Fruit fly (Drosophila melanogaster) whole organism, embryonic: Measurements from ENCODE around the gene PK2-R2.

Experiments used
- CG11247 ChIP-seq: fragments of 200-800 bp; sonication (Bioruptor generic); IDR thresholded peaks from 2 replicates; pipeline ENCODE4 v1.3.6; 2022; ENCODE audit warnings: missing biosample characterization, missing genetic modification characterization
- CG11560 ChIP-seq: fragments of 200-800 bp; sonication (Bioruptor generic); IDR thresholded peaks from 3 replicates; pipeline ENCODE4 v1.3.6; 2022; ENCODE audit warnings: missing biosample characterization, missing genetic modification characterization
- CG12219 ChIP-seq: fragments of 200-800 bp; sonication (Bioruptor generic); optimal IDR thresholded peaks from 3 replicates; lab custom pipeline; 2018; ENCODE audit warnings: missing biosample characterization, mild to moderate bottlenecking, missing genetic modification characterization
- CG12391 ChIP-seq: fragments of 200-800 bp; sonication (Bioruptor generic); optimal IDR thresholded peaks from 3 replicates; lab custom pipeline; 2018; ENCODE audit warnings: missing biosample characterization, mild to moderate bottlenecking, missing genetic modification characterization, moderate library complexity
- CG13894 ChIP-seq: fragments of 200-800 bp; sonication (Bioruptor generic); optimal IDR thresholded peaks from 3 replicates; lab custom pipeline; 2018; ENCODE audit warnings: missing biosample characterization, mild to moderate bottlenecking, missing genetic modification characterization, moderate library complexity
- CG15514 ChIP-seq: fragments of 200-800 bp; sonication (Bioruptor generic); optimal IDR thresholded peaks from 3 replicates; lab custom pipeline; 2017; ENCODE audit warnings: missing biosample characterization, missing genetic modification characterization, mild to moderate bottlenecking, moderate library complexity, missing genetic modification reagents
- CG15601 ChIP-seq: fragments of 200-800 bp; sonication (Bioruptor generic); optimal IDR thresholded peaks from 3 replicates; lab custom pipeline; 2019; ENCODE audit warnings: missing biosample characterization, mild to moderate bottlenecking, missing genetic modification characterization, moderate library complexity
- CG16815 ChIP-seq: fragments of 200-800 bp; sonication (Bioruptor generic); optimal IDR thresholded peaks from 3 replicates; lab custom pipeline; 2017; ENCODE audit warnings: missing biosample characterization, mild to moderate bottlenecking, missing genetic modification characterization
- CG17802 ChIP-seq: fragments of 200-800 bp; sonication (Bioruptor generic); optimal IDR thresholded peaks from 2 replicates; lab custom pipeline; 2018; ENCODE audit warnings: missing biosample characterization, mild to moderate bottlenecking, missing genetic modification characterization, moderate library complexity
- CG1832 ChIP-seq: fragments of 200-800 bp; sonication (Bioruptor generic); optimal IDR thresholded peaks from 2 replicates; lab custom pipeline; 2017; ENCODE audit warnings: missing biosample characterization, mild to moderate bottlenecking, missing genetic modification characterization, inconsistent platforms
- CG2129 ChIP-seq: fragments of 200-800 bp; sonication (Bioruptor generic); IDR thresholded peaks from 2 replicates; pipeline ENCODE4 v1.3.6; 2022; ENCODE audit warnings: missing biosample characterization, missing genetic modification characterization; ENCODE audit not compliant: partially characterized antibody
- CG3065 ChIP-seq: fragments of 200-800 bp; sonication (Bioruptor generic); optimal IDR thresholded peaks from 2 replicates; lab custom pipeline; 2016; ENCODE audit warnings: missing biosample characterization, missing genetic modification characterization
- CG31365 ChIP-seq: fragments of 200-800 bp; sonication (Bioruptor generic); optimal IDR thresholded peaks from 2 replicates; lab custom pipeline; 2018; ENCODE audit warnings: missing biosample characterization, mild to moderate bottlenecking, missing genetic modification characterization
- CG43689 ChIP-seq: fragments of 200-800 bp; sonication (Bioruptor generic); IDR thresholded peaks from 2 replicates; pipeline ENCODE4 v1.3.6; 2022; ENCODE audit warnings: missing biosample characterization, missing genetic modification characterization
- CG4404 ChIP-seq: fragments of 200-800 bp; sonication (Bioruptor generic); IDR thresholded peaks from 2 replicates; pipeline ENCODE4 v1.3.6; 2022; ENCODE audit warnings: missing biosample characterization, missing genetic modification characterization
- CG6689 ChIP-seq: fragments of 200-800 bp; sonication (Bioruptor generic); IDR thresholded peaks from 2 replicates; pipeline ENCODE4 v1.3.6; 2022; ENCODE audit warnings: missing biosample characterization, missing genetic modification characterization
- CG6765 ChIP-seq: fragments of 200-800 bp; sonication (Bioruptor generic); optimal IDR thresholded peaks from 3 replicates; lab custom pipeline; 2017; ENCODE audit warnings: missing biosample characterization, mild to moderate bottlenecking, missing genetic modification characterization
- CG7372 ChIP-seq: fragments of 200-800 bp; sonication (Bioruptor generic); IDR thresholded peaks from 2 replicates; pipeline ENCODE4 v1.3.6; 2022; ENCODE audit warnings: missing biosample characterization, missing genetic modification characterization
- CG8290 ChIP-seq, 3 experiments: fragments of 200-800 bp; sonication (Bioruptor generic); optimal IDR thresholded peaks; 2 replicates each; lab custom pipeline; 2016 to 2019; ENCODE audit warnings: missing biosample characterization in 3 of 3, missing genetic modification characterization in 3 of 3, mild to moderate bottlenecking in 2 of 3, moderate library complexity in 1 of 3
- CG9817 ChIP-seq: fragments of 200-800 bp; sonication (Bioruptor generic); optimal IDR thresholded peaks from 2 replicates; lab custom pipeline; 2018; ENCODE audit warnings: missing biosample characterization, mild to moderate bottlenecking, missing genetic modification characterization, moderate library complexity
- CTCF ChIP-seq: fragments of 200-800 bp; sonication (Bioruptor generic); optimal IDR thresholded peaks from 2 replicates; lab custom pipeline; 2017; ENCODE audit warnings: missing biosample characterization, mild to moderate bottlenecking, missing genetic modification characterization, moderate library complexity
- Dip2 ChIP-seq: fragments of 200-800 bp; sonication (Bioruptor generic); IDR thresholded peaks from 2 replicates; pipeline ENCODE4 v1.3.6; 2022; ENCODE audit warnings: missing biosample characterization, missing genetic modification characterization
- Dref ChIP-seq: fragments of 200-800 bp; sonication (Bioruptor generic); IDR thresholded peaks from 2 replicates; pipeline ENCODE4 v1.3.6; 2022; ENCODE audit warnings: missing biosample characterization, missing genetic modification characterization
- HLHmδ ChIP-seq: fragments of 200-800 bp; sonication (Bioruptor generic); optimal IDR thresholded peaks from 2 replicates; lab custom pipeline; 2018; ENCODE audit warnings: missing biosample characterization, mild to moderate bottlenecking, missing genetic modification characterization, moderate library complexity
- HmgZ ChIP-seq: fragments of 200-800 bp; sonication (Bioruptor generic); optimal IDR thresholded peaks from 2 replicates; lab custom pipeline; 2018; ENCODE audit warnings: missing biosample characterization, mild to moderate bottlenecking, missing genetic modification characterization
- Hmx ChIP-seq: fragments of 200-800 bp; sonication (Bioruptor generic); optimal IDR thresholded peaks from 2 replicates; lab custom pipeline; 2016; ENCODE audit warnings: missing biosample characterization, missing genetic modification characterization
- Lpt ChIP-seq: fragments of >200 bp; optimal IDR thresholded peaks from 2 replicates; lab custom pipeline; 2018; ENCODE audit warnings: missing biosample characterization, missing genetic modification characterization
- NK7.1 ChIP-seq: fragments of 200-800 bp; sonication (Bioruptor generic); optimal IDR thresholded peaks from 3 replicates; lab custom pipeline; 2016; ENCODE audit warnings: missing biosample characterization, missing genetic modification characterization
- Opbp ChIP-seq: fragments of 200-800 bp; sonication (Bioruptor generic); IDR thresholded peaks from 3 replicates; pipeline ENCODE4 v1.3.6; 2022; ENCODE audit warnings: missing biosample characterization, missing genetic modification characterization; ENCODE audit not compliant: partially characterized antibody
- Stat92E ChIP-seq, 3 experiments: fragments of >200 bp in 2 of 3; fragments of 200-800 bp in 1 of 3; sonication (Bioruptor generic) in 1 of 3; optimal IDR thresholded peaks; 2 replicates each; lab custom pipeline; 2017 to 2019; ENCODE audit warnings: missing biosample characterization in 3 of 3, missing genetic modification characterization in 3 of 3, mild to moderate bottlenecking in 1 of 3, moderate library complexity in 1 of 3
- ac ChIP-seq: fragments of 200-800 bp; sonication (Bioruptor generic); optimal IDR thresholded peaks from 3 replicates; lab custom pipeline; 2017; ENCODE audit warnings: missing biosample characterization, mild to moderate bottlenecking, missing genetic modification characterization
- ara ChIP-seq: fragments of 200-800 bp; sonication (Bioruptor generic); IDR thresholded peaks from 2 replicates; pipeline ENCODE4 v1.3.6; 2022; ENCODE audit warnings: missing biosample characterization, missing genetic modification characterization
- bigmax ChIP-seq: fragments of 200-800 bp; sonication (Bioruptor generic); optimal IDR thresholded peaks from 2 replicates; lab custom pipeline; 2018; ENCODE audit warnings: missing biosample characterization, mild to moderate bottlenecking, missing genetic modification characterization
- cad ChIP-seq: fragments of >200 bp; optimal IDR thresholded peaks from 2 replicates; lab custom pipeline; 2017; ENCODE audit warnings: missing biosample characterization, missing genetic modification characterization
- cg ChIP-seq: fragments of 200-800 bp; sonication (Bioruptor generic); optimal IDR thresholded peaks from 3 replicates; lab custom pipeline; 2019; ENCODE audit warnings: missing biosample characterization, mild to moderate bottlenecking, missing genetic modification characterization, moderate library complexity
- chif ChIP-seq, 2 experiments: fragments of 200-800 bp; sonication (Bioruptor generic); optimal IDR thresholded peaks; 3 replicates each; lab custom pipeline; 2016; ENCODE audit warnings: missing biosample characterization in 2 of 2, missing genetic modification characterization in 2 of 2
- gro ChIP-seq: fragments of 200-800 bp; sonication (Bioruptor generic); optimal IDR thresholded peaks from 2 replicates; lab custom pipeline; 2016; ENCODE audit warnings: missing biosample characterization, missing genetic modification characterization
- gsb ChIP-seq: fragments of 200-800 bp; sonication (Bioruptor generic); IDR thresholded peaks from 2 replicates; pipeline ENCODE4 v1.3.6; 2022; ENCODE audit warnings: missing biosample characterization, missing genetic modification characterization
- klu ChIP-seq: fragments of 200-800 bp; sonication (Bioruptor generic); IDR thresholded peaks from 2 replicates; pipeline ENCODE4 v1.3.6; 2022; ENCODE audit warnings: missing biosample characterization, missing genetic modification characterization
- lov ChIP-seq, 2 experiments: fragments of 200-800 bp in 1 of 2; fragments of >200 bp in 1 of 2; sonication (Bioruptor generic) in 1 of 2; IDR thresholded peaks in 1 of 2; optimal IDR thresholded peaks in 1 of 2; 2 replicates in 1 of 2; 3 replicates in 1 of 2; pipeline versions ENCODE4 v1.3.6 to Lab custom; 2017 to 2022; ENCODE audit warnings: missing biosample characterization in 1 of 2, missing genetic modification characterization in 1 of 2
- pfk ChIP-seq: fragments of 200-800 bp; sonication (Bioruptor generic); optimal IDR thresholded peaks from 2 replicates; lab custom pipeline; 2018; ENCODE audit warnings: missing biosample characterization, mild to moderate bottlenecking, missing genetic modification characterization, moderate library complexity
- phol ChIP-seq: fragments of 200-800 bp; sonication (Bioruptor generic); optimal IDR thresholded peaks from 3 replicates; lab custom pipeline; 2018; ENCODE audit warnings: missing biosample characterization, mild to moderate bottlenecking, missing genetic modification characterization, moderate library complexity
- pzg ChIP-seq: fragments of 200-800 bp; sonication (Bioruptor generic); optimal IDR thresholded peaks from 3 replicates; lab custom pipeline; 2018; ENCODE audit warnings: missing biosample characterization, mild to moderate bottlenecking, missing genetic modification characterization, moderate library complexity
- ro ChIP-seq: fragments of 200-800 bp; sonication (Bioruptor generic); IDR thresholded peaks from 2 replicates; pipeline ENCODE4 v1.3.6; 2022; ENCODE audit warnings: missing biosample characterization, missing genetic modification characterization
- row ChIP-seq: fragments of 200-800 bp; sonication (Bioruptor generic); IDR thresholded peaks from 3 replicates; pipeline ENCODE4 v1.3.6; 2022; ENCODE audit warnings: missing biosample characterization, missing genetic modification characterization
- salm ChIP-seq: fragments of 200-800 bp; sonication (Bioruptor generic); optimal IDR thresholded peaks from 2 replicates; lab custom pipeline; 2018; ENCODE audit warnings: missing biosample characterization, mild to moderate bottlenecking, missing genetic modification characterization
- slbo ChIP-seq: fragments of 200-800 bp; sonication (Bioruptor generic); IDR thresholded peaks from 2 replicates; pipeline ENCODE4 v1.3.6; 2022; ENCODE audit warnings: missing biosample characterization, missing genetic modification characterization
- sob ChIP-seq: fragments of 200-800 bp; sonication (Bioruptor generic); IDR thresholded peaks from 2 replicates; pipeline ENCODE4 v1.3.6; 2022; ENCODE audit warnings: missing biosample characterization, missing genetic modification characterization
- trem ChIP-seq: fragments of 200-800 bp; optimal IDR thresholded peaks from 3 replicates; lab custom pipeline; 2019; ENCODE audit warnings: missing biosample characterization, mild to moderate bottlenecking, missing genetic modification characterization, moderate library complexity
- ttk ChIP-seq: fragments of 200-800 bp; sonication (Bioruptor generic); IDR thresholded peaks from 2 replicates; pipeline ENCODE4 v2.1.2; 2022; ENCODE audit warnings: missing biosample characterization, missing genetic modification characterization
- yki ChIP-seq: fragments of >200 bp; optimal IDR thresholded peaks from 3 replicates; lab custom pipeline; 2018
- z ChIP-seq: fragments of 200-800 bp; sonication (Bioruptor generic); IDR thresholded peaks from 3 replicates; pipeline ENCODE4 v1.3.6; 2022; ENCODE audit warnings: missing biosample characterization, missing genetic modification characterization

PK2-R2 gene

DNA sequence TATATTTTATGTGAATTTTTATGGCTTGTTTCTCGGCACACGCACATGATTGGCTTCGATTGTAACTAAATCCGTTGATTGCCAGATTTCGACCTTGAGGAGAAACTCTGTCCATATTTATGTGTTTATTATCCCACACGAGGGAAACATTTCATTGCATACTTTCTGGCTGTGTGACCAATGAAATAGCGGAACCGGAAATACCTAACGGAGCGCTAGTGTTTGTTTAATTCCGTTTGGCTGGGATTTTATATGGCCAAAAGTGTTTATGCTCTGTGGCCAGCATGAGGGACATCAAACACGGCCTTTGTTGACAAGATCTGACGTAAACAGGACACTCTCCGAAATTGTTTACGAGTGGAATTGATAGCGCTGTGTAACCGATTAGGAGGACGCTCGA lies 14.1 kb downstream of the PK2-R2 start (continued):
- TF ChIP-seq klu (GFP tag; lab: Robert Waterston, UW) = no peak
- TF ChIP-seq yki = no peak
- TF ChIP-seq CG8290 (GFP tag; optimal IDR thresholded peaks at IDR 0.05; lab: Kevin White, UChicago) = no peak
- TF ChIP-seq CG8290 (tag; optimal IDR thresholded peaks at IDR 0.05; lab: Kevin White, UChicago) = no peak
- TF ChIP-seq salm (tag; lab: Kevin White, UChicago) = no peak
- TF ChIP-seq HmgZ (tag; lab: Kevin White, UChicago) = no peak
- TF ChIP-seq slbo = no peak
- TF ChIP-seq CG1832 (GFP tag; lab: Kevin White, UChicago) = no peak
- TF ChIP-seq CG4404 (GFP tag; lab: Robert Waterston, UW) = no peak
- peak; percentile 12 for TF ChIP-seq NK7.1 (GFP tag; lab: Kevin White, UChicago)
- no peak for TF ChIP-seq CG6765 (GFP tag; lab: Kevin White, UChicago)
- no peak for TF ChIP-seq Stat92E (GFP tag; optimal IDR thresholded peaks at IDR 0.05; lab: Kevin White, UChicago)
- no peak for TF ChIP-seq CG12391 (tag; lab: Kevin White, UChicago)
- no peak for TF ChIP-seq cg (GFP tag; lab: Kevin White, UChicago)
- no peak for TF ChIP-seq ac (GFP tag; lab: Kevin White, UChicago)
- TF ChIP-seq phol (tag; lab: Kevin White, UChicago) = no peak
- no peak for TF ChIP-seq ara
- TF ChIP-seq Opbp = no peak
- TF ChIP-seq CG43689 (GFP tag; lab: Robert Waterston, UW) = no peak
- no peak for TF ChIP-seq bigmax
- TF ChIP-seq pzg (GFP tag; lab: Kevin White, UChicago) = no peak
- no peak for TF ChIP-seq Hmx (GFP tag; lab: Kevin White, UChicago)
- TF ChIP-seq CG31365 (tag; lab: Kevin White, UChicago) = no peak
- TF ChIP-seq z (GFP tag; lab: Robert Waterston, UW) = peak; percentile 51; the same call in 1 of the 3 replicates
- no peak for TF ChIP-seq pfk (GFP tag; lab: Kevin White, UChicago)
- TF ChIP-seq CG11560 (tag; lab: Robert Waterston, UW) = no peak
- TF ChIP-seq Lpt (GFP tag; lab: Kevin White, UChicago) = no peak
- TF ChIP-seq gro (GFP tag; lab: Kevin White, UChicago) = no peak
- TF ChIP-seq chif (GFP tag; optimal IDR thresholded peaks at IDR 0.05; lab: Kevin White, UChicago) = no peak
- no peak for TF ChIP-seq CG15601 (tag; lab: Kevin White, UChicago)
- TF ChIP-seq ttk (GFP tag; lab: Robert Waterston, UW) = peak; percentile 30; the same call in 1 of the 2 replicates
- 0 out of 2 replicates have a peak, but pooled peaks have one; percentile 25 for TF ChIP-seq CG6689 (GFP tag; lab: Robert Waterston, UW)
- TF ChIP-seq CG7372 (GFP tag; lab: Robert Waterston, UW) = no peak
- no peak for TF ChIP-seq CG11247 (GFP tag; lab: Robert Waterston, UW)
- TF ChIP-seq gsb (GFP tag; lab: Robert Waterston, UW) = no peak
- TF ChIP-seq CG15514 = no peak
- no peak for TF ChIP-seq cad (GFP tag; lab: Kevin White, UChicago)
- no peak for TF ChIP-seq CG3065
- no peak for TF ChIP-seq CG13894 (tag; lab: Kevin White, UChicago)
- no peak for TF ChIP-seq Dref (GFP tag; lab: Robert Waterston, UW)
- no peak for TF ChIP-seq CG17802 (tag; lab: Kevin White, UChicago)
- no peak for TF ChIP-seq HLHmδ (GFP tag; lab: Kevin White, UChicago)
- peak; percentile 54 for TF ChIP-seq CG12219 (GFP tag; lab: Kevin White, UChicago)
- no peak for TF ChIP-seq trem (tag; lab: Kevin White, UChicago)
- TF ChIP-seq lov (optimal IDR thresholded peaks at IDR 0.05; lab: Kevin White, UChicago) = no peak
- no peak for TF ChIP-seq lov (GFP tag; IDR thresholded peaks at IDR 0.05; lab: Robert Waterston, UW)
- no peak for TF ChIP-seq ro (GFP tag; lab: Robert Waterston, UW)
- no peak for TF ChIP-seq row (GFP tag; lab: Robert Waterston, UW)
- no peak for TF ChIP-seq CG16815 (GFP tag; lab: Kevin White, UChicago)
- TF ChIP-seq Dip2 (GFP tag; lab: Robert Waterston, UW) = no peak
- no peak for TF ChIP-seq CG2129 (GFP tag; lab: Robert Waterston, UW)
- no peak for TF ChIP-seq sob (GFP tag; lab: Robert Waterston, UW)
- peak; percentile 35 for TF ChIP-seq CTCF (GFP tag; lab: Kevin White, UChicago)
- no peak for TF ChIP-seq CG9817 (tag; lab: Kevin White, UChicago)
